Worm (Caenorhabditis elegans) whole organism, L4/young adult: Measurements from ENCODE around the gene cpg-4.

Experiments used
- W03F9.2 ChIP-seq: fragments of 150-350 bp; optimal IDR thresholded peaks from 2 replicates; lab custom pipeline; 2014; ENCODE audit warnings: missing biosample characterization, missing genetic modification characterization
- dao-5 ChIP-seq: sonication (generic microtip); optimal IDR thresholded peaks from 2 replicates; lab custom pipeline; 2016; ENCODE audit warnings: missing genotype, missing genetic modification characterization, moderate library complexity, missing compliant biosample characterization
- him-1 ChIP-seq: sonication (generic microtip); optimal IDR thresholded peaks from 2 replicates; lab custom pipeline; 2016; ENCODE audit warnings: missing genotype, missing genetic modification reagents, missing genetic modification characterization, missing compliant biosample characterization

DNA sequence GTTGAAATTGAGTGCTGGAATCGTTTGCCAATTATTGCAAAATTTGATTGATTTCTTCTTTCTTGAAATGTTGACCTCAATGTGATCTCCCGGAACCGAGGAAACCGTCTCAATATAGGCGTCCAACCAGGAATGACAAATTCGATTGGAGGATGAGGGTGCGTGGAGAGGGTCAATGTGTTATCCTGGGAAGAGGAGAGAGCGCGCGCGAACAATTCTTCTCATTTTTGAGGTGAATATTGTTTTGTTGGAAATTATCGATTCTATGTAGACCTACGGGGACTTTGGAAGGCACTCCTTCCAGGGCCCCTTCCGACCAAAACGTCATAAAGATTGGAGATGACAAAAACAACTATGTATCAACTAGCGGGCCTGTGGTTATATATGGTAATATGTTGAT lies 40.3 kb downstream of the cpg-4 start:
- TF ChIP-seq W03F9.2 (tag; lab: Kevin White, UChicago) (no peak), dao-5 (tag; lab: Kevin White, UChicago) (no peak), him-1 (tag; lab: Kevin White, UChicago) (no peak)
